Fruit fly (Drosophila melanogaster): ENCODE data around the gene Rsf1.

Rsf1 gene

dm6 chr2L:10250441-10250847, 12.9 kb downstream of the Rsf1 start, which contains the start of the genes bsk and CG31717 (continued):
- TF ChIP-seq CG15269 (tag; optimal IDR thresholded peaks at IDR 0.05) (no peak), sob (GFP tag; IDR thresholded peaks at IDR 0.05) (no peak), CG15479 (GFP tag; optimal IDR thresholded peaks at IDR 0.05) (no peak), jigr1 (GFP tag; IDR thresholded peaks at IDR 0.05) (no peak), br (optimal IDR thresholded peaks at IDR 0.05) (no peak), her (GFP tag; optimal IDR thresholded peaks at IDR 0.05) (no peak), Pdp1 (GFP tag; optimal IDR thresholded peaks at IDR 0.05) (no peak), chinmo (GFP tag; IDR thresholded peaks at IDR 0.05; ENCODE audit: partially characterized antibody) (no peak), vvl (GFP tag; IDR thresholded peaks at IDR 0.05) (no peak), run (tag; optimal IDR thresholded peaks at IDR 0.05) (no peak), CG1792 (GFP tag; optimal IDR thresholded peaks at IDR 0.05) (no peak), CG7839 (tag; optimal IDR thresholded peaks at IDR 0.05) (no peak)

- TF ChIP-seq CG2712 (tag; optimal IDR thresholded peaks at IDR 0.05) (peak; percentile 9), seq (GFP tag; IDR thresholded peaks at IDR 0.05) (no peak; the same call in 1 of the 2 replicates), her (GFP tag; optimal IDR thresholded peaks at IDR 0.05) (no peak), CG32767 (GFP tag; IDR thresholded peaks at IDR 0.05) (peak; percentile 69; the same call in 1 of the 2 replicates), CG10979 (tag; optimal IDR thresholded peaks at IDR 0.05) (no peak), CG43689 (GFP tag; IDR thresholded peaks at IDR 0.05) (no peak), CG3407 (GFP tag; optimal IDR thresholded peaks at IDR 0.05) (no peak), CG15514 (GFP tag; optimal IDR thresholded peaks at IDR 0.05) (no peak), CG7556 (GFP tag; optimal IDR thresholded peaks at IDR 0.05) (no peak), CG13296 (GFP tag; optimal IDR thresholded peaks at IDR 0.05) (peak; percentile 80), ftz-f1 (GFP tag; optimal IDR thresholded peaks at IDR 0.05) (no peak), HLHmδ (GFP tag; optimal IDR thresholded peaks at IDR 0.05) (no peak), so (GFP tag; IDR thresholded peaks at IDR 0.05) (no peak), CG17612 (GFP tag; IDR thresholded peaks at IDR 0.05) (no peak), amos (GFP tag; IDR thresholded peaks at IDR 0.05; ENCODE audit: partially characterized antibody) (no peak), CG10543 (GFP tag; optimal IDR thresholded peaks at IDR 0.05) (no peak), CG1602 (GFP tag; optimal IDR thresholded peaks at IDR 0.05) (no peak), CG1024 (GFP tag; IDR thresholded peaks at IDR 0.05) (peak; percentile 61; the same call in 1 of the 2 replicates), peb (GFP tag; IDR thresholded peaks at IDR 0.05) (peak; percentile 33; the same call in 1 of the 2 replicates), rib (GFP tag; IDR thresholded peaks at IDR 0.05) (no peak), CG13624 (GFP tag; optimal IDR thresholded peaks at IDR 0.05) (no peak), CG10267 (tag; optimal IDR thresholded peaks at IDR 0.05) (no peak), CG11456 (GFP tag; IDR thresholded peaks at IDR 0.05) (no peak), ro (GFP tag; IDR thresholded peaks at IDR 0.05) (no peak), sc (optimal IDR thresholded peaks at IDR 0.05) (no peak), sc (GFP tag; optimal IDR thresholded peaks at IDR 0.05) (no peak), cad (GFP tag; optimal IDR thresholded peaks at IDR 0.05) (no peak), zfh1 (GFP tag; IDR thresholded peaks at IDR 0.05) (no peak), Bdp1 (GFP tag; optimal IDR thresholded peaks at IDR 0.05) (no peak), zen (tag; optimal IDR thresholded peaks at IDR 0.05) (no peak), CG7987 (GFP tag; optimal IDR thresholded peaks at IDR 0.05) (peak; percentile 72), fd3F (GFP tag; optimal IDR thresholded peaks at IDR 0.05) (no peak), ken (GFP tag; IDR thresholded peaks at IDR 0.05) (no peak), CG10431 (GFP tag; optimal IDR thresholded peaks at IDR 0.05) (peak; percentile 19), CG10366 (GFP tag; IDR thresholded peaks at IDR 0.05) (no peak), sr (GFP tag; IDR thresholded peaks at IDR 0.05) (no peak), CG14965 (GFP tag; optimal IDR thresholded peaks at IDR 0.05; ENCODE audit: borderline replicate concordance) (no peak), trem (tag; optimal IDR thresholded peaks at IDR 0.05) (no peak), HmgD (GFP tag; optimal IDR thresholded peaks at IDR 0.05) (no peak), Neu2 (GFP tag; optimal IDR thresholded peaks at IDR 0.05; ENCODE audit: borderline replicate concordance) (peak; percentile 35)
Observed at dm6 chr2L:10249655-10250202, 13.6 kb downstream of the Rsf1 start.

Data from whole organism, embryonic.